Fruit fly (Drosophila melanogaster) whole organism, wandering third instar larva: ENCODE results near the gene CG7968.
A peak's percentile ranks its signal among the peaks of the same experiment; 100 is the strongest.

ENCODE experiments used
- Abd-B ChIP-seq: fragments of >200 bp; optimal IDR thresholded peaks from 2 replicates; lab custom pipeline; 2017; ENCODE audit warnings: missing biosample characterization, missing genetic modification characterization
- CG32264 ChIP-seq: fragments of 200-800 bp; sonication (Bioruptor generic); optimal IDR thresholded peaks from 2 replicates; lab custom pipeline; 2016; ENCODE audit warnings: missing biosample characterization, missing genetic modification characterization
- CG9705 ChIP-seq: fragments of 200-800 bp; sonication (Bioruptor generic); optimal IDR thresholded peaks from 2 replicates; lab custom pipeline; 2018; ENCODE audit warnings: missing biosample characterization, mild to moderate bottlenecking, missing genetic modification characterization
- CrebA ChIP-seq: fragments of 200-800 bp; sonication (Bioruptor generic); optimal IDR thresholded peaks from 2 replicates; lab custom pipeline; 2016; ENCODE audit warnings: missing biosample characterization, mild to moderate bottlenecking, missing genetic modification characterization, borderline replicate concordance
- Dfd ChIP-seq: fragments of >200 bp; optimal IDR thresholded peaks from 2 replicates; lab custom pipeline; 2017; ENCODE audit warnings: missing biosample characterization, missing genetic modification characterization
- Dif ChIP-seq: fragments of 200-275, 200-300 bp; sonication (Bioruptor generic); optimal IDR thresholded peaks from 2 replicates; lab custom pipeline; 2018; ENCODE audit warnings: missing biosample characterization, missing genetic modification characterization; ENCODE audit not compliant: partially characterized antibody
- GATAd ChIP-seq: sonication (Bioruptor generic); optimal IDR thresholded peaks from 2 replicates; lab custom pipeline; 2016; ENCODE audit warnings: missing biosample characterization, missing genetic modification characterization
- HLH106 ChIP-seq: fragments of 200-800 bp; optimal IDR thresholded peaks from 3 replicates; lab custom pipeline; 2019; ENCODE audit warnings: missing biosample characterization, mild to moderate bottlenecking, missing genetic modification characterization, moderate library complexity
- Hnf4 ChIP-seq: fragments of 200-800 bp; sonication (Bioruptor generic); optimal IDR thresholded peaks from 2 replicates; lab custom pipeline; 2016; ENCODE audit warnings: missing biosample characterization, mild to moderate bottlenecking, missing genetic modification characterization
- Hr78 ChIP-seq: fragments of >200 bp; optimal IDR thresholded peaks from 2 replicates; lab custom pipeline; 2017; ENCODE audit warnings: missing biosample characterization, missing genetic modification characterization
- Hr83 ChIP-seq: fragments of 200-300 bp; sonication (Bioruptor generic); optimal IDR thresholded peaks from 2 replicates; lab custom pipeline; 2016; ENCODE audit warnings: missing biosample characterization, mild to moderate bottlenecking, missing genetic modification characterization, moderate library complexity; ENCODE audit not compliant: poor library complexity, severe bottlenecking
- Jra ChIP-seq: sonication (Bioruptor generic); optimal IDR thresholded peaks from 2 replicates; lab custom pipeline; 2016; ENCODE audit warnings: missing biosample characterization, missing genetic modification characterization
- Mio ChIP-seq: sonication (Bioruptor generic); optimal IDR thresholded peaks from 2 replicates; lab custom pipeline; 2016; ENCODE audit warnings: missing biosample characterization, missing genetic modification characterization
- Myc ChIP-seq: fragments of >200 bp; optimal IDR thresholded peaks from 2 replicates; lab custom pipeline; 2017
- N ChIP-seq: fragments of >200 bp; optimal IDR thresholded peaks from 2 replicates; lab custom pipeline; 2018; ENCODE audit warnings: missing biosample characterization, missing external identifiers, missing genetic modification characterization
- OdsH ChIP-seq: fragments of 200-800 bp; sonication (Bioruptor generic); optimal IDR thresholded peaks from 2 replicates; lab custom pipeline; 2016; ENCODE audit warnings: missing biosample characterization, mild to moderate bottlenecking, missing genetic modification characterization
- Rel ChIP-seq, 2 experiments: fragments of 200-800 bp; sonication (Bioruptor generic) in 1 of 2; optimal IDR thresholded peaks; 2 replicates in 1 of 2; 3 replicates in 1 of 2; lab custom pipeline; 2016 to 2019; ENCODE audit warnings: mild to moderate bottlenecking in 2 of 2, missing biosample characterization in 2 of 2, missing genetic modification characterization in 2 of 2, moderate library complexity in 1 of 2
- Sp1 ChIP-seq: fragments of 200-800 bp; sonication (Bioruptor generic); optimal IDR thresholded peaks from 3 replicates; lab custom pipeline; 2019; ENCODE audit warnings: missing biosample characterization, mild to moderate bottlenecking, missing genetic modification characterization, moderate library complexity
- Vsx2 ChIP-seq: fragments of 200-300, 225-300 bp; sonication (Bioruptor generic); optimal IDR thresholded peaks from 2 replicates; lab custom pipeline; 2018; ENCODE audit warnings: missing biosample characterization, missing genetic modification characterization; ENCODE audit not compliant: partially characterized antibody
- br ChIP-seq: fragments of 200-800 bp; sonication (Bioruptor generic); optimal IDR thresholded peaks from 2 replicates; lab custom pipeline; 2016; ENCODE audit warnings: missing biosample characterization, missing genetic modification characterization
- brk ChIP-seq: fragments of 200-800 bp; sonication (Bioruptor generic); optimal IDR thresholded peaks from 2 replicates; lab custom pipeline; 2016; ENCODE audit warnings: missing biosample characterization, mild to moderate bottlenecking, missing genetic modification characterization
- dl ChIP-seq, 2 experiments: fragments of 175-275, 200-275 bp in 1 of 2; fragments of 200-275 bp in 1 of 2; sonication (Bioruptor generic); optimal IDR thresholded peaks; lab custom pipeline; 2018; ENCODE audit warnings: mild to moderate bottlenecking in 2 of 2, missing biosample characterization in 2 of 2, missing genetic modification characterization in 2 of 2, moderate library complexity in 2 of 2; ENCODE audit not compliant: partially characterized antibody in 2 of 2, insufficient read depth in 1 of 2
- dmrt93B ChIP-seq: fragments of 200-800 bp; sonication (Bioruptor generic); optimal IDR thresholded peaks from 2 replicates; lab custom pipeline; 2018; ENCODE audit warnings: missing biosample characterization, mild to moderate bottlenecking, missing genetic modification characterization
- dsf ChIP-seq: sonication (Bioruptor generic); optimal IDR thresholded peaks from 2 replicates; lab custom pipeline; 2016; ENCODE audit warnings: missing biosample characterization, missing genetic modification characterization, borderline replicate concordance
- ey ChIP-seq: fragments of 200-800 bp; sonication (Bioruptor generic); optimal IDR thresholded peaks from 2 replicates; lab custom pipeline; 2016; ENCODE audit warnings: missing biosample characterization, missing genetic modification characterization
- foxo ChIP-seq, 2 experiments: fragments of 200-800 bp; sonication (Bioruptor generic); optimal IDR thresholded peaks; 2 replicates in 1 of 2; 3 replicates in 1 of 2; lab custom pipeline; 2016 to 2017; ENCODE audit warnings: missing biosample characterization in 2 of 2, missing genetic modification characterization in 2 of 2
- fru ChIP-seq: fragments of 200-800 bp; sonication (Bioruptor generic); optimal IDR thresholded peaks from 3 replicates; lab custom pipeline; 2016; ENCODE audit warnings: missing biosample characterization, mild to moderate bottlenecking, missing genetic modification characterization
- h ChIP-seq: fragments of 200-800 bp; sonication (Bioruptor generic); optimal IDR thresholded peaks from 3 replicates; lab custom pipeline; 2016; ENCODE audit warnings: missing biosample characterization, mild to moderate bottlenecking, missing genetic modification characterization
- jim ChIP-seq: fragments of 175-275, 200-325 bp; sonication (Bioruptor generic); optimal IDR thresholded peaks from 2 replicates; lab custom pipeline; 2016; ENCODE audit warnings: missing biosample characterization, mild to moderate bottlenecking, missing genetic modification characterization
- lola ChIP-seq: fragments of >200 bp; optimal IDR thresholded peaks from 2 replicates; lab custom pipeline; 2017; ENCODE audit warnings: missing biosample characterization, missing genetic modification characterization
- pan ChIP-seq: fragments of >200 bp; optimal IDR thresholded peaks from 2 replicates; lab custom pipeline; 2017
- psq ChIP-seq: fragments of 200-800 bp; sonication (Bioruptor generic); optimal IDR thresholded peaks from 3 replicates; lab custom pipeline; 2017; ENCODE audit warnings: missing biosample characterization, mild to moderate bottlenecking, missing genetic modification characterization, moderate library complexity
- rgr ChIP-seq: fragments of 200-800 bp; sonication (Bioruptor generic); optimal IDR thresholded peaks from 3 replicates; lab custom pipeline; 2016; ENCODE audit warnings: missing biosample characterization, mild to moderate bottlenecking, missing genetic modification characterization
- sage ChIP-seq: fragments of 200-800 bp; sonication (Bioruptor generic); optimal IDR thresholded peaks from 2 replicates; lab custom pipeline; 2016; ENCODE audit warnings: missing biosample characterization, mild to moderate bottlenecking, missing genetic modification characterization
- sv ChIP-seq: fragments of 200-800 bp; sonication (Bioruptor generic); optimal IDR thresholded peaks from 3 replicates; lab custom pipeline; 2016; ENCODE audit warnings: missing biosample characterization, missing genetic modification characterization
- tai ChIP-seq: sonication (Bioruptor generic); optimal IDR thresholded peaks from 2 replicates; lab custom pipeline; 2016; ENCODE audit warnings: missing biosample characterization, missing genetic modification characterization
- usp ChIP-seq: fragments of >200 bp; optimal IDR thresholded peaks from 2 replicates; lab custom pipeline; 2017; ENCODE audit warnings: missing biosample characterization, missing genetic modification characterization
- woc ChIP-seq: sonication (Bioruptor generic); optimal IDR thresholded peaks from 2 replicates; lab custom pipeline; 2016; ENCODE audit warnings: missing biosample characterization, mild to moderate bottlenecking, missing genetic modification characterization

The CG7968 gene

DNA sequence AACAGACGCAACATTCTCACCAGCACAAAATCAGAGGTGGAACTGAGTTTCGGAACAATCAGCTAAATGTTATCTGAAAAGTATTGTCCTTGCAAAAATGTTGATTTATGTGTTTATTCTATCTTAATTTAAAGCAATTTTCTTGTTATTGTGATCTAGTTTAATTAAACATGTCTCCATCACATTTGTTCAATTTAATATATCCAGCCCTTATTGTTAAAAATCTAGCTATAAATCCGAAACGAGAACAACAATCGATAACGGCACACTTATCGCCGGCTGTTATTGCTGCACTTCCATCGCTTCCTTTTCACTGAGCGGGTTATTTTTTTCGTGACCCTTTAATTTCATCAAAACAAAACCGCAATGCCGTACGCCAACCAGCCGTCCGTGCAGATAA lies 16.1 kb upstream of the CG7968 start, which contains the start of the genes GatC, PolG2 and Polr2C:
Gene GatC, minus strand, starts transcription at position 48 of the 400 bp plus-strand sequence.
Gene PolG2, minus strand, starts transcription at position 48 of the 400 bp plus-strand sequence.
Gene Polr2C, plus strand, starts transcription at position 280 of the 400 bp plus-strand sequence.
- TF ChIP-seq ey (GFP tag; lab: Kevin White, UChicago) (peak; percentile 18), usp (GFP tag; lab: Kevin White, UChicago) (no peak), CG32264 (no peak), psq (no peak), HLH106 (tag; lab: Kevin White, UChicago) (no peak), jim (GFP tag; lab: Kevin White, UChicago) (no peak), GATAd (GFP tag; lab: Kevin White, UChicago) (no peak), br (no peak), woc (GFP tag; lab: Kevin White, UChicago) (no peak), CrebA (GFP tag; lab: Kevin White, UChicago) (no peak), rgr (GFP tag; lab: Kevin White, UChicago) (no peak), Hr78 (GFP tag; lab: Kevin White, UChicago) (no peak), Mio (GFP tag; lab: Kevin White, UChicago) (no peak), OdsH (GFP tag; lab: Kevin White, UChicago) (no peak), Dfd (GFP tag; lab: Kevin White, UChicago) (no peak), Myc (lab: Kevin White, UChicago) (peak; percentile 70), h (GFP tag; lab: Kevin White, UChicago) (no peak), fru (GFP tag; lab: Kevin White, UChicago) (no peak), tai (GFP tag; lab: Kevin White, UChicago) (no peak), Rel (GFP tag; optimal IDR thresholded peaks at IDR 0.05; lab: Kevin White, UChicago) (no peak), Rel (tag; optimal IDR thresholded peaks at IDR 0.05; lab: Kevin White, UChicago) (peak; percentile 0), dl (GFP tag; optimal IDR thresholded peaks at IDR 0.05; lab: Kevin White, UChicago; ENCODE audit: insufficient read depth in 1 of 2, partially characterized antibody in 2 of 2) (no peak), Sp1 (GFP tag; lab: Kevin White, UChicago) (peak; percentile 3), Vsx2 (no peak), Hr83 (GFP tag; lab: Kevin White, UChicago) (no peak), lola (no peak), CG9705 (GFP tag; lab: Kevin White, UChicago) (no peak), dsf (GFP tag; lab: Kevin White, UChicago) (no peak), foxo (GFP tag; optimal IDR thresholded peaks at IDR 0.05; lab: Kevin White, UChicago) (no peak), sage (GFP tag; lab: Kevin White, UChicago) (no peak), Dif (GFP tag; lab: Kevin White, UChicago) (peak; percentile 64), sv (GFP tag; lab: Kevin White, UChicago) (no peak), pan (lab: Kevin White, UChicago) (no peak), Jra (GFP tag; lab: Kevin White, UChicago) (no peak), N (GFP tag; lab: Kevin White, UChicago) (no peak)

DNA sequence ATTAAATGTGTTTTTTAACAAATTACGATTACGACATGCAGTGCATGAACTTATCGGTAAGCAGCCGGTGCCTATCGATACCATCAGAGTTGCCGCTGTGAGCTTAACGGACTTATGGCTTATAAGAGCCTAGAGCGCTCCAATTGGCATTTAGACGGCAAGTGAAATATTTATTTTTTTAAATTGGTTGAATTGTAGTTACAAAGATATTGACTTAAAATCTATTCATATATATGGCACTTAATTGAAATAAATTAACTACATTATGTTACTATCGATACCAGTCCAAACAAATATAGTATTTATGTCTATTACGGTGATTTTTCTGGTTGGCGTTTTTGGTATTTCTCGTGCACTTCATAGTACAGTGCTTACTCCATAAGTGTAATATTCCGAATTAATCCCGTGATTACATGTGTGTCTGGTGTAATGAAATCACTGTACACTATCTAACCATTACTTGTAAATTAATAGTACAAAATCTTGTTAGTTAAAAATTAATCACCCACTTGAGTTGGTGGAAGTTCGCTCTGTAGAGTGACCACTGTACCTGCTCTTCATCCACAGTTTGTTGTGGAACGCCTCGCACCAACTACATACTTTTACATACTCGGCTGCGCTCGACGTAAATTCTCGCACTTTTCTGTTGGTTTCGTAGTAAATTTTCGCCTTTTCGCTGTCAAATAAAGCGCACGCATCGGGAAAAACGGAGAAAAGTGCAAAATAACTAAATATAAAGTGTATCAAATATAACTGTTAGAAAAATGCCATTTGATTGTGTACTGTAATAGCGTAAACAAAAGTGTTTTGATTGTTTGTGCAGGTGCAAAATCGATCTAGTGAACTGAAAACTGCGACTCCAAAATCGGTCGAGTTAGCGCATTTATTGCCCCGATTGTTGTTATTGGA lies 13.9 kb upstream of the CG7968 start, which contains the start of the genes mRpS23 and CenG1A:
Gene mRpS23, minus strand, starts transcription at position 71 of the 909 bp plus-strand sequence.
Gene CenG1A, plus strand, starts transcription at position 563 of the 909 bp plus-strand sequence.
- TF ChIP-seq Abd-B, result no peak
- peak; percentile 97 for TF ChIP-seq Mio (GFP tag; lab: Kevin White, UChicago)
- peak; percentile 100 for TF ChIP-seq woc (GFP tag; lab: Kevin White, UChicago)
- peak; percentile 100 for TF ChIP-seq fru (GFP tag; lab: Kevin White, UChicago)
- no peak for TF ChIP-seq usp (GFP tag; lab: Kevin White, UChicago)
- TF ChIP-seq rgr (GFP tag; lab: Kevin White, UChicago), result peak; percentile 100
- TF ChIP-seq br, result peak; percentile 100
- TF ChIP-seq Vsx2, result no peak
- no peak for TF ChIP-seq pan (lab: Kevin White, UChicago)
- no peak for TF ChIP-seq lola
- no peak for TF ChIP-seq N (GFP tag; lab: Kevin White, UChicago)
- peak; percentile 100 for TF ChIP-seq ey (GFP tag; lab: Kevin White, UChicago)
- peak; percentile 99 to 100 for TF ChIP-seq foxo (GFP tag; optimal IDR thresholded peaks at IDR 0.05; lab: Kevin White, UChicago)
- TF ChIP-seq Dfd (GFP tag; lab: Kevin White, UChicago), result no peak
- peak; percentile 6 for TF ChIP-seq Myc (lab: Kevin White, UChicago)
- peak; percentile 100 for TF ChIP-seq Sp1 (GFP tag; lab: Kevin White, UChicago)
- peak; percentile 100 for TF ChIP-seq sv (GFP tag; lab: Kevin White, UChicago)
- TF ChIP-seq OdsH (GFP tag; lab: Kevin White, UChicago), result peak; percentile 100
- TF ChIP-seq dsf (GFP tag; lab: Kevin White, UChicago), result peak; percentile 98
- TF ChIP-seq HLH106 (tag; lab: Kevin White, UChicago), result peak; percentile 100
- peak; percentile 99 for TF ChIP-seq dmrt93B (GFP tag; lab: Kevin White, UChicago)
- TF ChIP-seq tai (GFP tag; lab: Kevin White, UChicago), result no peak
- TF ChIP-seq jim (GFP tag; lab: Kevin White, UChicago), result peak; percentile 98
- TF ChIP-seq Hnf4 (GFP tag; lab: Kevin White, UChicago), result peak; percentile 100
- TF ChIP-seq Hr83 (GFP tag; lab: Kevin White, UChicago), result peak; percentile 100
- TF ChIP-seq brk (GFP tag; lab: Kevin White, UChicago), result no peak
- peak; percentile 98 for TF ChIP-seq GATAd (GFP tag; lab: Kevin White, UChicago)
- no peak for TF ChIP-seq CrebA (GFP tag; lab: Kevin White, UChicago)
- peak; percentile 99 for TF ChIP-seq Jra (GFP tag; lab: Kevin White, UChicago)
- peak; percentile 99 for TF ChIP-seq psq
- peak; percentile 99 for TF ChIP-seq Rel (GFP tag; optimal IDR thresholded peaks at IDR 0.05; lab: Kevin White, UChicago)
- peak; percentile 96 for TF ChIP-seq Rel (tag; optimal IDR thresholded peaks at IDR 0.05; lab: Kevin White, UChicago)
- TF ChIP-seq sage (GFP tag; lab: Kevin White, UChicago), result peak; percentile 99
- no peak for TF ChIP-seq Dif (GFP tag; lab: Kevin White, UChicago)
- TF ChIP-seq dl (GFP tag; optimal IDR thresholded peaks at IDR 0.05; lab: Kevin White, UChicago; ENCODE audit: insufficient read depth in 1 of 2, partially characterized antibody in 2 of 2), result no peak
- TF ChIP-seq h (GFP tag; lab: Kevin White, UChicago), result peak; percentile 100
- peak; percentile 99 for TF ChIP-seq CG9705 (GFP tag; lab: Kevin White, UChicago)
- no peak for TF ChIP-seq Hr78 (GFP tag; lab: Kevin White, UChicago)
